Fruit fly (Drosophila melanogaster) whole organism, adult: Measurements from ENCODE around the gene alpha-Man-Ib.
A peak's percentile ranks its signal among the peaks of the same experiment; 100 is the strongest.

Experiments
- CG11617 ChIP-seq: fragments of 200-800 bp; sonication (Bioruptor generic); optimal IDR thresholded peaks from 2 replicates; lab custom pipeline; 2017; ENCODE audit warnings: mild to moderate bottlenecking, missing biosample characterization, missing genetic modification reagents, missing genetic modification characterization
- CG12768 ChIP-seq: fragments of 200-800 bp; sonication (Bioruptor generic); optimal IDR thresholded peaks from 2 replicates; lab custom pipeline; 2017; ENCODE audit warnings: missing biosample characterization, missing genetic modification characterization, mild to moderate bottlenecking, moderate library complexity, missing genetic modification reagents
- CG14711 ChIP-seq: fragments of 200-800 bp; sonication (Bioruptor generic); optimal IDR thresholded peaks from 2 replicates; lab custom pipeline; 2018; ENCODE audit warnings: missing biosample characterization, mild to moderate bottlenecking, missing genetic modification characterization, moderate library complexity
- CG1620 ChIP-seq: fragments of 200-800 bp; sonication (Bioruptor generic); optimal IDR thresholded peaks from 2 replicates; lab custom pipeline; 2016; ENCODE audit warnings: missing biosample characterization, missing genetic modification characterization
- CG33017 ChIP-seq: fragments of 200-800 bp; sonication (Bioruptor generic); optimal IDR thresholded peaks from 2 replicates; lab custom pipeline; 2018; ENCODE audit warnings: missing biosample characterization, mild to moderate bottlenecking, missing genetic modification characterization, moderate library complexity
- CG5204 ChIP-seq: fragments of 200-800 bp; sonication (Bioruptor generic); optimal IDR thresholded peaks from 2 replicates; lab custom pipeline; 2016; ENCODE audit warnings: missing biosample characterization, missing genetic modification characterization
- CG7045 ChIP-seq: fragments of 200-800 bp; sonication (Bioruptor generic); optimal IDR thresholded peaks from 2 replicates; lab custom pipeline; 2017; ENCODE audit warnings: missing biosample characterization, mild to moderate bottlenecking, missing genetic modification characterization
- CG7101 ChIP-seq: fragments of 200-800 bp; sonication (Bioruptor generic); optimal IDR thresholded peaks from 2 replicates; lab custom pipeline; 2018; ENCODE audit warnings: missing biosample characterization, mild to moderate bottlenecking, missing genetic modification characterization, moderate library complexity
- Clk ChIP-seq: fragments of 200-800 bp; sonication (Bioruptor generic); optimal IDR thresholded peaks from 2 replicates; lab custom pipeline; 2017; ENCODE audit warnings: missing biosample characterization, missing genetic modification characterization
- Crg-1 ChIP-seq: fragments of 200-800 bp; sonication (Bioruptor generic); optimal IDR thresholded peaks from 2 replicates; lab custom pipeline; 2016; ENCODE audit warnings: missing biosample characterization, missing genetic modification characterization
- Hr96 ChIP-seq: fragments of 200-800 bp; sonication (Bioruptor generic); optimal IDR thresholded peaks from 2 replicates; lab custom pipeline; 2016; ENCODE audit warnings: missing biosample characterization, missing genetic modification characterization
- Mnt ChIP-seq: fragments of 200-800 bp; sonication (Bioruptor generic); optimal IDR thresholded peaks from 2 replicates; lab custom pipeline; 2016; ENCODE audit warnings: missing biosample characterization, mild to moderate bottlenecking, missing genetic modification characterization
- bab1 ChIP-seq: fragments of 200-800 bp; sonication (Bioruptor generic); optimal IDR thresholded peaks from 3 replicates; lab custom pipeline; 2019; ENCODE audit warnings: missing biosample characterization, mild to moderate bottlenecking, missing genetic modification characterization, moderate library complexity
- cic ChIP-seq: fragments of 200-800 bp; sonication (Bioruptor generic); optimal IDR thresholded peaks from 2 replicates; lab custom pipeline; 2017; ENCODE audit warnings: missing biosample characterization, mild to moderate bottlenecking, missing genetic modification characterization, moderate library complexity
- cnc ChIP-seq, 2 experiments: fragments of >200 bp; optimal IDR thresholded peaks; 2 replicates each; lab custom pipeline; 2017
- kay ChIP-seq: fragments of 200-800 bp; sonication (Bioruptor generic); peaks from one replicate; lab custom pipeline; 2016; ENCODE audit warnings: missing biosample characterization, missing genetic modification characterization, borderline replicate concordance
- ovo ChIP-seq: fragments of 200-800 bp; sonication (Bioruptor generic); optimal IDR thresholded peaks from 2 replicates; lab custom pipeline; 2016; ENCODE audit warnings: missing biosample characterization, missing genetic modification characterization
- pad ChIP-seq: fragments of 200-800 bp; sonication (Bioruptor generic); optimal IDR thresholded peaks from 3 replicates; lab custom pipeline; 2017; ENCODE audit warnings: missing biosample characterization, missing genetic modification characterization, mild to moderate bottlenecking, moderate library complexity, missing genetic modification reagents
- tj ChIP-seq: fragments of 200-800 bp; sonication (Bioruptor generic); optimal IDR thresholded peaks from 3 replicates; lab custom pipeline; 2017; ENCODE audit warnings: missing biosample characterization, mild to moderate bottlenecking, missing genetic modification characterization, moderate library complexity
- toe ChIP-seq: fragments of 200-800 bp; sonication (Bioruptor generic); optimal IDR thresholded peaks from 2 replicates; lab custom pipeline; 2016; ENCODE audit warnings: missing biosample characterization, missing genetic modification characterization

Gene alpha-Man-Ib

DNA sequence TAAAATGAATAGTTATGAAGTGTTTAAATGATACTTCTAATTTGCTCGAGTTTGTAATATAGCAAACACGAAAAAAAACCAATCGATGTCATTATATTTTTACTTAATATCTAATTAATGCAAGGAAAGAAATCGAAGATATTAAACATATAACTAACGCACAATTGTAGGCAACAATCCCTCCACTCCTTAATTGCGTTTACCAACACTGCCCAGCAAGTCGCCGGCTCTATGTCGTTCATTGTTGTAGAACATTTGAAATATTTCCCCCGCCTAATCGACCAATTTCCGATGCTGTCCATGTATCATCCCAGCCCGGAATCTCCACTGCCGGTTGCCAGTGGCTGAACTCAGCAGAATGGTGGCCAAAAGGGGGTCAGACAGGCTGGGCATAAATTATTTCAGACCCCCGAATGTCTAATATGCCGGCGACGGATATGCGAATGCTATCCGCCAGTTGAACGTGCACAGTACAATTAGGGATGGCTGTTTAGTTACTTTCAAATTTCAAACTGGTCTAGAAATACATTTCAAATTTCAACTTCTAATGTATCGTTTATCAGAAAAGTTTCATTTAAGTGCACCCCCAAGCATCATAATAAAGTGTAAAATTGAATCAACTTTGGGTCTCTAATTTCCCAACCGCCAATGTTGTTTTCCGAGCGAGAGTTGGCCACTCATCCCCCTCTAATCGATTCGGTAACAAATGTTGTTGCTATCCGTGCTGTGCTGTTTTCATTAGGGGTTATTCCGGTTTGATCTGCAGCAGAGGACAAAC lies 44.0 kb downstream of the alpha-Man-Ib start:
- TF ChIP-seq Mnt (no peak), Clk (GFP tag; lab: Kevin White, UChicago) (no peak), pad (no peak), CG5204 (GFP tag; lab: Kevin White, UChicago) (no peak), CG11617 (GFP tag; lab: Kevin White, UChicago) (no peak), ovo (GFP tag; lab: Kevin White, UChicago) (no peak), cnc (optimal IDR thresholded peaks at IDR 0.05; lab: Kevin White, UChicago) (no peak), tj (GFP tag; lab: Kevin White, UChicago) (no peak), CG7101 (tag; lab: Kevin White, UChicago) (no peak), CG1620 (GFP tag; lab: Kevin White, UChicago) (no peak), Hr96 (GFP tag; lab: Kevin White, UChicago) (no peak), CG14711 (no peak), kay (GFP tag; lab: Kevin White, UChicago) (no peak), CG12768 (GFP tag; lab: Kevin White, UChicago) (no peak), Crg-1 (no peak), CG7045 (GFP tag; lab: Kevin White, UChicago) (no peak), cic (no peak)

DNA sequence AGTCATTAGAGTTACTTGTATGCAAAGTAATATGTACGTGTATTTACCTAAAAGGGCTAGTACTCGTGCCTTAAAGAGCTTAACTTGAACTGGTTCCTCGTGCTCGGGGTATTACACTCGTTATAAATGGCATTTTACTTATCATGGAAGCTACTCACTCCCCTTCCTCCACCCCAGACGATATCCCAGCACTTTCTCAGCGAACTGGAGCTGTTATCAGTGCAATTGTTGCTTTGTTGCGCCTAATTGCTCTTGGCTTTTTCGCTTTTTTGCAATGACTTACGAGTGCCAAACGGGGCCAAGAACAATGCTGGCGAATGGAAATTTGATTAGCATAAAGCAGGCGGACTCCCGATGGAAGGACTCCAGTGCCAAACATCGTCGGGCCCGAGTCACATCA lies 45.5 kb downstream of the alpha-Man-Ib start:
- TF ChIP-seq ovo (GFP tag; lab: Kevin White, UChicago) (no peak), Mnt (peak; percentile 69), toe (GFP tag; lab: Kevin White, UChicago) (no peak), Hr96 (GFP tag; lab: Kevin White, UChicago) (no peak), bab1 (GFP tag; lab: Kevin White, UChicago) (no peak), kay (GFP tag; lab: Kevin White, UChicago) (no peak), CG1620 (GFP tag; lab: Kevin White, UChicago) (no peak), CG7101 (tag; lab: Kevin White, UChicago) (no peak), CG12768 (GFP tag; lab: Kevin White, UChicago) (peak; percentile 1), CG33017 (tag; lab: Kevin White, UChicago) (peak; percentile 2), CG7045 (GFP tag; lab: Kevin White, UChicago) (no peak), CG14711 (no peak), CG11617 (GFP tag; lab: Kevin White, UChicago) (no peak), CG5204 (GFP tag; lab: Kevin White, UChicago) (no peak), pad (no peak), tj (GFP tag; lab: Kevin White, UChicago) (no peak), Crg-1 (no peak), cic (peak; percentile 28), Clk (GFP tag; lab: Kevin White, UChicago) (no peak), cnc (optimal IDR thresholded peaks at IDR 0.05; lab: Kevin White, UChicago) (no peak)

DNA sequence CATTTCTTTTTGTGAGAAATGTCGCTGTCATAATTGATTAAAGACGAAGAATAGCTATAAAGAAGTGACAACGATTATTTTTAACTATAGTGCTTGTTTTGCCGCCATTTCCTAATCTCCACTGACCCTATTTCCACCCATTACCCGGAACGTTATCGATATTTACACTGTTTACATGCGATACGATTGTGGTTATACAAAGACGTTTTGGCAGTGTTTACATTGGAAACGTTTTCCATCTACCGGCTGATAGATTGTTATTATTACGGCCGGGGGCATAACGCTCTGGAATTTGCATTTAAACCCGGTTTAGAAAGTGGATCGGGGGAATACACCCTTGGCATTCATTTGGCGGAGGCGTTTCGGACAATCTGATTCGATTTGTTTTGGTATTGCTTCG lies 46.3 kb downstream of the alpha-Man-Ib start:
- peak; percentile 32 for TF ChIP-seq Mnt
- TF ChIP-seq CG1620 (GFP tag; lab: Kevin White, UChicago) = no peak
- TF ChIP-seq cic = peak; percentile 69
- peak; percentile 63 for TF ChIP-seq Crg-1
- no peak for TF ChIP-seq CG12768 (GFP tag; lab: Kevin White, UChicago)
- no peak for TF ChIP-seq CG14711
- TF ChIP-seq kay (GFP tag; lab: Kevin White, UChicago) = no peak
- no peak for TF ChIP-seq CG33017 (tag; lab: Kevin White, UChicago)
- TF ChIP-seq cnc (optimal IDR thresholded peaks at IDR 0.05; lab: Kevin White, UChicago) = no peak
- no peak for TF ChIP-seq CG5204 (GFP tag; lab: Kevin White, UChicago)
- TF ChIP-seq CG11617 (GFP tag; lab: Kevin White, UChicago) = no peak
- TF ChIP-seq pad = peak; percentile 7
- TF ChIP-seq bab1 (GFP tag; lab: Kevin White, UChicago) = no peak
- no peak for TF ChIP-seq CG7045 (GFP tag; lab: Kevin White, UChicago)
- no peak for TF ChIP-seq toe (GFP tag; lab: Kevin White, UChicago)
- TF ChIP-seq CG7101 (tag; lab: Kevin White, UChicago) = no peak
- no peak for TF ChIP-seq tj (GFP tag; lab: Kevin White, UChicago)
- peak; percentile 65 for TF ChIP-seq ovo (GFP tag; lab: Kevin White, UChicago)
- TF ChIP-seq Clk (GFP tag; lab: Kevin White, UChicago) = no peak
- no peak for TF ChIP-seq Hr96 (GFP tag; lab: Kevin White, UChicago)

dm6 chr3R:29064682-29065100 lies 47.9 kb downstream of the alpha-Man-Ib start:
- no peak for TF ChIP-seq CG14711
- no peak for TF ChIP-seq Hr96 (GFP tag; lab: Kevin White, UChicago)
- TF ChIP-seq CG1620 (GFP tag; lab: Kevin White, UChicago) = no peak
- no peak for TF ChIP-seq cnc (optimal IDR thresholded peaks at IDR 0.05; lab: Kevin White, UChicago)
- peak; percentile 24 for TF ChIP-seq Clk (GFP tag; lab: Kevin White, UChicago)
- TF ChIP-seq CG5204 (GFP tag; lab: Kevin White, UChicago) = no peak
- no peak for TF ChIP-seq Mnt
- TF ChIP-seq CG7101 (tag; lab: Kevin White, UChicago) = no peak
- TF ChIP-seq CG12768 (GFP tag; lab: Kevin White, UChicago) = peak; percentile 1
- TF ChIP-seq CG7045 (GFP tag; lab: Kevin White, UChicago) = peak; percentile 15

dm6 chr3R:29063921-29064460 lies 48.6 kb downstream of the alpha-Man-Ib start:
- TF ChIP-seq Mnt (no peak), CG11617 (GFP tag; lab: Kevin White, UChicago) (no peak), CG1620 (GFP tag; lab: Kevin White, UChicago) (no peak), CG12768 (GFP tag; lab: Kevin White, UChicago) (no peak), tj (GFP tag; lab: Kevin White, UChicago) (no peak), toe (GFP tag; lab: Kevin White, UChicago) (no peak), CG5204 (GFP tag; lab: Kevin White, UChicago) (no peak), pad (no peak), Hr96 (GFP tag; lab: Kevin White, UChicago) (no peak), Crg-1 (no peak), CG14711 (no peak), cnc (optimal IDR thresholded peaks at IDR 0.05; lab: Kevin White, UChicago) (no peak), CG7045 (GFP tag; lab: Kevin White, UChicago) (no peak), cic (no peak), CG33017 (tag; lab: Kevin White, UChicago) (no peak), kay (GFP tag; lab: Kevin White, UChicago) (no peak), Clk (GFP tag; lab: Kevin White, UChicago) (no peak), bab1 (GFP tag; lab: Kevin White, UChicago) (no peak), CG7101 (tag; lab: Kevin White, UChicago) (no peak)
